Worm (Caenorhabditis elegans): ENCODE results near the gene tbx-2.

- no peak for TF ChIP-seq fos-1 (tag; optimal IDR thresholded peaks at IDR 0.05)
- TF ChIP-seq egl-27 (tag; optimal IDR thresholded peaks at IDR 0.05), result no peak
- TF ChIP-seq snpc-4 (tag; optimal IDR thresholded peaks at IDR 0.05), result no peak
- no peak for TF ChIP-seq skn-1 (tag; optimal IDR thresholded peaks at IDR 0.05)
- no peak for TF ChIP-seq nhr-77 (tag; optimal IDR thresholded peaks at IDR 0.05)
- no peak for TF ChIP-seq fkh-10 (GFP tag; optimal IDR thresholded peaks at IDR 0.05)
- TF ChIP-seq pqm-1 (tag; optimal IDR thresholded peaks at IDR 0.05), result peak; percentile 57
- TF ChIP-seq ZK546.5 (tag; optimal IDR thresholded peaks at IDR 0.05), result no peak
Measured at ce11 chrIII:5146749-5147148, 10.7 kb upstream of the tbx-2 start.
